Worm (Caenorhabditis elegans) whole organism, midembryonic: ENCODE data around the gene frpr-1.

Experiments used
- T22C8.4 ChIP-seq: fragments of 200-800 bp; sonication (Bioruptor generic); IDR thresholded peaks from 2 replicates; pipeline ENCODE4 v1.3.6; 2022; ENCODE audit warnings: missing genetic modification characterization, missing compliant biosample characterization
- cog-1 ChIP-seq: sonication (generic microtip); optimal IDR thresholded peaks from 2 replicates; lab custom pipeline; 2016; ENCODE audit warnings: missing genetic modification characterization, missing compliant biosample characterization
- flt-1 ChIP-seq: fragments of 200-800 bp; sonication (Bioruptor generic); IDR thresholded peaks from 2 replicates; pipeline ENCODE4 v1.3.6; 2022; ENCODE audit warnings: missing genetic modification characterization, missing compliant biosample characterization
- klf-2 ChIP-seq: fragments of 200-800 bp; sonication (Bioruptor generic); conservative IDR thresholded peaks from 2 replicates; pipeline ENCODE4 v1.3.6; 2022; ENCODE audit warnings: missing genetic modification reagents, missing genetic modification characterization, missing compliant biosample characterization
- med-1 ChIP-seq: sonication (generic microtip); optimal IDR thresholded peaks from 2 replicates; lab custom pipeline; 2017; ENCODE audit warnings: missing genetic modification characterization, mild to moderate bottlenecking, missing compliant biosample characterization, antibody characterized with exemption, missing genetic modification reagents; ENCODE audit not compliant: insufficient read depth
- ref-1 ChIP-seq: fragments of 200-800 bp; sonication (Bioruptor generic); conservative IDR thresholded peaks from 2 replicates; pipeline ENCODE4 v1.3.6; 2022; ENCODE audit warnings: missing genetic modification reagents, missing genetic modification characterization, missing compliant biosample characterization
- tab-1 ChIP-seq: fragments of 200-800 bp; sonication (Bioruptor generic); IDR thresholded peaks from 2 replicates; pipeline ENCODE4 v1.3.6; 2022; ENCODE audit warnings: missing genetic modification characterization, missing compliant biosample characterization
- ztf-23 ChIP-seq: fragments of 200-800 bp; sonication (Bioruptor generic); IDR thresholded peaks from 2 replicates; pipeline ENCODE4 v1.3.6; 2022; ENCODE audit warnings: missing genetic modification reagents, missing genetic modification characterization, missing compliant biosample characterization
- ztf-29 ChIP-seq: fragments of 200-800 bp; sonication (Bioruptor generic); IDR thresholded peaks from 2 replicates; pipeline ENCODE4 v1.3.6; 2022; ENCODE audit warnings: missing genetic modification reagents, missing genetic modification characterization, missing compliant biosample characterization

frpr-1 gene

ce11 chrX:8077748-8078147 is 51.7 kb downstream of the frpr-1 start, which contains the start of gene C46F2.1:
Gene C46F2.1 (plus strand): TSS chrX:8078048.
- TF ChIP-seq cog-1 (tag; lab: Kevin White, UChicago) (no peak), ref-1 (no peak), ztf-29 (GFP tag; lab: Robert Waterston, UW) (no peak), tab-1 (GFP tag; lab: Robert Waterston, UW) (no peak), med-1 (no peak), ztf-23 (GFP tag; lab: Robert Waterston, UW) (no peak), T22C8.4 (no peak), flt-1 (GFP tag; lab: Robert Waterston, UW) (no peak), klf-2 (no peak)

ce11 chrX:8074527-8074926 is 54.9 kb downstream of the frpr-1 start:
- no peak for TF ChIP-seq med-1
- no peak for TF ChIP-seq klf-2
- TF ChIP-seq flt-1 (GFP tag; lab: Robert Waterston, UW) = no peak
- TF ChIP-seq cog-1 (tag; lab: Kevin White, UChicago) = no peak
- no peak for TF ChIP-seq ref-1
- TF ChIP-seq ztf-23 (GFP tag; lab: Robert Waterston, UW) = no peak
- no peak for TF ChIP-seq tab-1 (GFP tag; lab: Robert Waterston, UW)
- TF ChIP-seq T22C8.4 = no peak
- TF ChIP-seq ztf-29 (GFP tag; lab: Robert Waterston, UW) = no peak
